Worm (Caenorhabditis elegans) whole organism, L1 larva: ENCODE measurements around the gene C18C4.7.
A peak's percentile ranks its signal among the peaks of the same experiment; 100 is the strongest.

Experiments used
- C34B4.2 ChIP-seq: sonication (generic microtip); optimal IDR thresholded peaks from 2 replicates; lab custom pipeline; 2017; ENCODE audit warnings: mild to moderate bottlenecking, missing genetic modification characterization, missing compliant biosample characterization
- F16B12.6 ChIP-seq: fragments of 150-350 bp; optimal IDR thresholded peaks from 2 replicates; lab custom pipeline; 2014; ENCODE audit warnings: missing biosample characterization, missing genetic modification characterization
- Y116A8C.19 ChIP-seq: sonication (generic microtip); optimal IDR thresholded peaks from 2 replicates; lab custom pipeline; 2016; ENCODE audit warnings: missing compliant biosample characterization, missing genetic modification characterization, borderline replicate concordance
- aha-1 ChIP-seq: fragments of 150-350 bp; optimal IDR thresholded peaks from 2 replicates; lab custom pipeline; 2014; ENCODE audit warnings: missing biosample characterization, missing genetic modification characterization
- aly-2 ChIP-seq: fragments of 150-350 bp; optimal IDR thresholded peaks from 2 replicates; lab custom pipeline; 2014; ENCODE audit warnings: missing biosample characterization, missing genetic modification characterization
- blmp-1 ChIP-seq: fragments of 150-350 bp; optimal IDR thresholded peaks from 2 replicates; lab custom pipeline; 2014; ENCODE audit warnings: missing biosample characterization, missing genetic modification characterization
- ceh-90 ChIP-seq: sonication (generic microtip); optimal IDR thresholded peaks from 2 replicates; lab custom pipeline; 2016; ENCODE audit warnings: missing genetic modification characterization, missing compliant biosample characterization
- efl-3 ChIP-seq: fragments of 200-800 bp; sonication (Bioruptor generic); optimal IDR thresholded peaks from 2 replicates; lab custom pipeline; 2018; ENCODE audit warnings: mild to moderate bottlenecking, missing genetic modification characterization, missing compliant biosample characterization
- egl-13 ChIP-seq: sonication (generic microtip); optimal IDR thresholded peaks from 2 replicates; lab custom pipeline; 2016; ENCODE audit warnings: missing genotype, missing genetic modification reagents, missing genetic modification characterization, missing compliant biosample characterization
- elt-3 ChIP-seq, 6 experiments: fragments of 150-350 bp in 1 of 6; sonication (generic microtip); optimal IDR thresholded peaks; 2 replicates each; lab custom pipeline; 2017 to 2018; ENCODE audit warnings: missing biosample characterization in 6 of 6, missing genetic modification characterization in 6 of 6, inconsistent platforms in 1 of 6
- fkh-10 ChIP-seq: sonication (generic microtip); optimal IDR thresholded peaks from 2 replicates; lab custom pipeline; 2017; ENCODE audit warnings: missing biosample characterization, missing genetic modification reagents, missing genetic modification characterization
- fkh-8 ChIP-seq: sonication (generic microtip); optimal IDR thresholded peaks from 2 replicates; lab custom pipeline; 2016; ENCODE audit warnings: mild to moderate bottlenecking, missing genetic modification characterization, missing compliant biosample characterization
- fos-1 ChIP-seq: fragments of 150-350 bp; optimal IDR thresholded peaks from 2 replicates; lab custom pipeline; 2014; ENCODE audit warnings: missing biosample characterization, missing genetic modification characterization
- grh-1 ChIP-seq: fragments of 200-800 bp; sonication (Bioruptor generic); IDR thresholded peaks from 2 replicates; pipeline ENCODE4 v1.3.6; 2022; ENCODE audit warnings: missing genetic modification reagents, missing genetic modification characterization, missing compliant biosample characterization
- hlh-17 ChIP-seq: fragments of 200-800 bp; sonication (Bioruptor generic); optimal IDR thresholded peaks from 2 replicates; lab custom pipeline; 2018; ENCODE audit warnings: missing genetic modification characterization, mild to moderate bottlenecking, missing compliant biosample characterization, moderate library complexity, borderline replicate concordance
- jun-1 ChIP-seq: fragments of 150-350 bp; optimal IDR thresholded peaks from 2 replicates; lab custom pipeline; 2014; ENCODE audit warnings: missing biosample characterization, missing genetic modification reagents, missing genetic modification characterization
- lin-14 ChIP-seq: fragments of 200-800 bp; sonication (Bioruptor generic); optimal IDR thresholded peaks from 2 replicates; lab custom pipeline; 2018; ENCODE audit warnings: mild to moderate bottlenecking, missing genetic modification characterization, moderate library complexity, missing compliant biosample characterization
- lin-35 ChIP-seq, 2 experiments: fragments of 150-350 bp; optimal IDR thresholded peaks; 2 replicates each; lab custom pipeline; 2014; ENCODE audit warnings: missing biosample characterization in 2 of 2, missing genetic modification characterization in 2 of 2, missing genetic modification reagents in 2 of 2
- lin-39 ChIP-seq: fragments of 150-350 bp; optimal IDR thresholded peaks from 2 replicates; lab custom pipeline; 2014; ENCODE audit warnings: missing biosample characterization, missing genetic modification reagents, missing genetic modification characterization
- lir-3 ChIP-seq: sonication (generic microtip); optimal IDR thresholded peaks from 2 replicates; lab custom pipeline; 2016; ENCODE audit warnings: mild to moderate bottlenecking, missing genetic modification characterization, moderate library complexity, missing compliant biosample characterization; ENCODE audit not compliant: poor library complexity
- mdl-1 ChIP-seq, 2 experiments: fragments of 150-350 bp; optimal IDR thresholded peaks; 2 replicates each; lab custom pipeline; 2014 to 2017; ENCODE audit warnings: missing biosample characterization in 2 of 2, missing genetic modification characterization in 2 of 2, inconsistent platforms in 1 of 2
- nhr-20 ChIP-seq: sonication (generic microtip); optimal IDR thresholded peaks from 2 replicates; lab custom pipeline; 2016; ENCODE audit warnings: mild to moderate bottlenecking, missing genetic modification characterization, missing compliant biosample characterization
- nhr-237 ChIP-seq: fragments of 150-350 bp; optimal IDR thresholded peaks from 2 replicates; lab custom pipeline; 2014; ENCODE audit warnings: missing biosample characterization, missing genetic modification characterization
- nhr-28 ChIP-seq: fragments of 150-350 bp; optimal IDR thresholded peaks from 2 replicates; lab custom pipeline; 2014; ENCODE audit warnings: missing biosample characterization, missing genetic modification characterization
- nhr-47 ChIP-seq: sonication (generic microtip); optimal IDR thresholded peaks from 2 replicates; lab custom pipeline; 2016; ENCODE audit warnings: mild to moderate bottlenecking, missing genetic modification characterization, moderate library complexity, missing compliant biosample characterization
- nhr-71 ChIP-seq: sonication (generic microtip); optimal IDR thresholded peaks from 2 replicates; lab custom pipeline; 2016; ENCODE audit warnings: mild to moderate bottlenecking, missing genetic modification characterization, moderate library complexity, missing compliant biosample characterization
- nhr-77 ChIP-seq: fragments of 150-350 bp; optimal IDR thresholded peaks from 2 replicates; lab custom pipeline; 2014; ENCODE audit warnings: missing biosample characterization, missing genetic modification characterization
- nhr-84 ChIP-seq: sonication (generic microtip); optimal IDR thresholded peaks from 2 replicates; lab custom pipeline; 2017; ENCODE audit warnings: missing biosample characterization, missing genetic modification characterization
- nhr-85 ChIP-seq: sonication (generic microtip); peaks from one replicate; lab custom pipeline; 2016; ENCODE audit warnings: missing genetic modification characterization, inconsistent platforms, missing compliant biosample characterization
- nhr-90 ChIP-seq: sonication (generic microtip); optimal IDR thresholded peaks from 2 replicates; lab custom pipeline; 2016; ENCODE audit warnings: mild to moderate bottlenecking, missing genetic modification characterization, missing compliant biosample characterization; ENCODE audit not compliant: poor library complexity
- pax-3 ChIP-seq: fragments of 200-800 bp; sonication (Bioruptor generic); optimal IDR thresholded peaks from 2 replicates; lab custom pipeline; 2018; ENCODE audit warnings: mild to moderate bottlenecking, missing genetic modification characterization, moderate library complexity, missing compliant biosample characterization
- pqm-1 ChIP-seq: sonication (generic microtip); optimal IDR thresholded peaks from 3 replicates; lab custom pipeline; 2017; ENCODE audit warnings: missing biosample characterization, missing genetic modification characterization
- rnt-1 ChIP-seq: sonication (generic microtip); optimal IDR thresholded peaks from 2 replicates; lab custom pipeline; 2016; ENCODE audit warnings: mild to moderate bottlenecking, missing genetic modification characterization, moderate library complexity, missing compliant biosample characterization
- skn-1 ChIP-seq: fragments of 150-350 bp; optimal IDR thresholded peaks from 2 replicates; lab custom pipeline; 2014; ENCODE audit warnings: missing biosample characterization, missing genetic modification characterization
- snpc-4 ChIP-seq: fragments of 150-350 bp; optimal IDR thresholded peaks from 2 replicates; lab custom pipeline; 2014; ENCODE audit warnings: missing biosample characterization, missing genetic modification characterization
- snu-23 ChIP-seq: sonication (generic microtip); optimal IDR thresholded peaks from 2 replicates; lab custom pipeline; 2016; ENCODE audit warnings: missing genetic modification characterization, missing compliant biosample characterization
- sox-4 ChIP-seq: sonication (generic microtip); optimal IDR thresholded peaks from 2 replicates; lab custom pipeline; 2016; ENCODE audit warnings: missing genetic modification characterization, missing compliant biosample characterization
- sup-37 ChIP-seq: fragments of 200-800 bp; sonication (Bioruptor generic); optimal IDR thresholded peaks from 2 replicates; lab custom pipeline; 2018; ENCODE audit warnings: mild to moderate bottlenecking, missing genetic modification characterization, missing compliant biosample characterization
- tlp-1 ChIP-seq: fragments of 150-350 bp; optimal IDR thresholded peaks from 2 replicates; lab custom pipeline; 2014; ENCODE audit warnings: missing biosample characterization, missing genetic modification characterization
- unc-130 ChIP-seq: fragments of 150-350 bp; optimal IDR thresholded peaks from 2 replicates; lab custom pipeline; 2017; ENCODE audit warnings: missing biosample characterization, missing genetic modification characterization, inconsistent platforms
- unc-98 ChIP-seq: fragments of 200-800 bp; sonication (Bioruptor generic); IDR thresholded peaks from 2 replicates; pipeline ENCODE4 v1.3.6; 2022; ENCODE audit warnings: missing genetic modification characterization, missing compliant biosample characterization
- zag-1 ChIP-seq: fragments of 150-350 bp; optimal IDR thresholded peaks from 2 replicates; lab custom pipeline; 2014; ENCODE audit warnings: missing biosample characterization, missing genetic modification characterization
- ztf-11 ChIP-seq, 2 experiments: sonication (generic microtip); optimal IDR thresholded peaks; 2 replicates each; lab custom pipeline; 2016 to 2017; ENCODE audit warnings: missing genetic modification characterization in 2 of 2, missing biosample characterization in 1 of 2, missing compliant biosample characterization in 1 of 2

The C18C4.7 gene

DNA sequence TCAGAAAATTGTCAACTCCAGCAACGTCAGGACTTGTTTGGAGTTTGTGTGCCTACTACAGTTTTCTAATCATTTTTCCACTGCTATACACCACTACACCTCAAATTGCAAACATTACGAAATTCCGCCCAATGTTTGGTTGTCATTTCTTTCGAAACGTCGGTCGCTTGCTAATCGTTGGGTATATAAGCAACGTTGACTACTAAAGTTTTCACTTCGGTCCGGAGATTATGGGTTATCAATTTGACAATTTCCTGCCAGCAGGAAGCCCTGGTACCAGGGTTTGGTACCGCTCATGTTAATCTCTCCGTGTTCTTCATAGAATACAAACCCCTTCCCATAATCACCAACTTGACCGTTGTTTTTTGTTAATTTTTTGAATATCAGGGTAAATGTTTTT is 9.0 kb upstream of the C18C4.7 start (continued):
- TF ChIP-seq ceh-90 (no peak), sup-37 (GFP tag; lab: Kevin White, UChicago) (no peak), lin-14 (peak; percentile 12), snpc-4 (tag; lab: Kevin White, UChicago) (peak; percentile 97), nhr-28 (tag; lab: Kevin White, UChicago) (no peak), zag-1 (no peak), lin-39 (tag; lab: Kevin White, UChicago) (no peak), sox-4 (tag; lab: Kevin White, UChicago) (no peak), lir-3 (no peak), F16B12.6 (tag; lab: Kevin White, UChicago) (no peak), lin-35 (GFP tag; optimal IDR thresholded peaks at IDR 0.05; lab: Kevin White, UChicago) (peak in 1 of 2 experiments; percentile 67), elt-3 (tag; optimal IDR thresholded peaks at IDR 0.05; lab: Kevin White, UChicago) (no peak), skn-1 (tag; lab: Kevin White, UChicago) (peak; percentile 82), grh-1 (no peak), nhr-85 (tag; lab: Kevin White, UChicago) (no peak), aha-1 (tag; lab: Kevin White, UChicago) (no peak), jun-1 (tag; lab: Kevin White, UChicago) (peak; percentile 41), unc-98 (GFP tag; lab: Robert Waterston, UW) (no peak), Y116A8C.19 (no peak), nhr-84 (tag; lab: Kevin White, UChicago) (no peak), hlh-17 (GFP tag; lab: Kevin White, UChicago) (no peak), nhr-237 (tag; lab: Kevin White, UChicago) (no peak), snu-23 (GFP tag; lab: Kevin White, UChicago) (no peak), ztf-11 (tag; optimal IDR thresholded peaks at IDR 0.05; lab: Kevin White, UChicago) (no peak), aly-2 (tag; lab: Kevin White, UChicago) (no peak), nhr-90 (peak; percentile 55), pqm-1 (tag; lab: Kevin White, UChicago) (peak; percentile 63), pax-3 (tag; lab: Kevin White, UChicago) (no peak), blmp-1 (no peak), rnt-1 (tag; lab: Kevin White, UChicago) (peak; percentile 14), tlp-1 (tag; lab: Kevin White, UChicago) (no peak), efl-3 (GFP tag; lab: Kevin White, UChicago) (no peak), fos-1 (tag; lab: Kevin White, UChicago) (no peak), nhr-20 (tag; lab: Kevin White, UChicago) (peak; percentile 53), C34B4.2 (tag; lab: Kevin White, UChicago) (no peak), nhr-47 (peak; percentile 50), unc-130 (tag; lab: Kevin White, UChicago) (no peak), mdl-1 (tag; optimal IDR thresholded peaks at IDR 0.05; lab: Kevin White, UChicago) (peak in 1 of 2 experiments; percentile 30), nhr-77 (tag; lab: Kevin White, UChicago) (peak; percentile 53)
- TF ChIP-seq, all 84 proteins: peak for 23

DNA sequence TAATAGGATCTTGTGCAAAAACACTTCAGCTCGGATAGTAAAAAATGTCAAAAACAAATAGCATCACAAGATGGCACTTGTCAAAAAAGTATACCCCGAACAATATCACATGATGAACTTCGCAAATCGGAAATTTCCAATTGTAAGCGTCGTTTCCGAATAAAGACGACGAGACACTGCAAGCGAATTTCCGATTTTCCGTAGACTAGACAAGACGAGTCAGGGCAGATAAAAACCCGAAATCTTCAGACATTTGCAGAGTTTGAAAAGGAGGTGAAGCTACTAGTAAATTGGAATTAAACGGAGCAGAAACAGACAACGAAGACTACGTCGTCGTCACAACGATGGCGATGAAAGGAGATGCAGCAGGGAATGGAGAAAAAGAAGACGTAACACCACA is 4.7 kb upstream of the C18C4.7 start:
- TF ChIP-seq fkh-10 (peak; percentile 90), nhr-71 (tag; lab: Kevin White, UChicago) (peak; percentile 8), unc-98 (GFP tag; lab: Robert Waterston, UW) (no peak), nhr-47 (no peak), fkh-8 (tag; lab: Kevin White, UChicago) (peak; percentile 29), lin-14 (peak; percentile 60), egl-13 (tag; lab: Kevin White, UChicago) (peak; percentile 19)
